Fruit fly (Drosophila melanogaster) whole organism, embryonic: ENCODE results near the gene GatB.
A peak's percentile ranks its signal among the peaks of the same experiment; 100 is the strongest.

ENCODE experiments used
- Aef1 ChIP-seq: fragments of 200-800 bp; sonication (Bioruptor generic); IDR thresholded peaks from 3 replicates; pipeline ENCODE4 v1.3.6; 2022; ENCODE audit warnings: missing biosample characterization, missing genetic modification characterization
- Awh ChIP-seq: fragments of 200-800 bp; sonication (Bioruptor generic); IDR thresholded peaks from 2 replicates; pipeline ENCODE4, ENCODE4 v1.3.6; 2022; ENCODE audit warnings: missing biosample characterization, missing genetic modification characterization
- B-H1 ChIP-seq: fragments of 200-800 bp; sonication (Bioruptor generic); IDR thresholded peaks from 3 replicates; pipeline ENCODE4 v1.3.6; 2022; ENCODE audit warnings: missing biosample characterization, missing genetic modification characterization
- Bteb2 ChIP-seq: fragments of 200-800 bp; sonication (Bioruptor generic); optimal IDR thresholded peaks from 2 replicates; lab custom pipeline; 2016; ENCODE audit warnings: missing biosample characterization, missing genetic modification characterization
- CG11085 ChIP-seq: fragments of 200-800 bp; sonication (Bioruptor generic); IDR thresholded peaks from 2 replicates; pipeline ENCODE4 v1.3.6; 2022; ENCODE audit warnings: missing biosample characterization, missing genetic modification characterization
- CG11247 ChIP-seq: fragments of 200-800 bp; sonication (Bioruptor generic); IDR thresholded peaks from 2 replicates; pipeline ENCODE4 v1.3.6; 2022; ENCODE audit warnings: missing biosample characterization, missing genetic modification characterization
- CG11560 ChIP-seq: fragments of 200-800 bp; sonication (Bioruptor generic); IDR thresholded peaks from 3 replicates; pipeline ENCODE4 v1.3.6; 2022; ENCODE audit warnings: missing biosample characterization, missing genetic modification characterization
- CG11696 ChIP-seq: fragments of 200-800 bp; sonication (Bioruptor generic); IDR thresholded peaks from 2 replicates; pipeline ENCODE4 v1.3.6; 2022; ENCODE audit warnings: missing biosample characterization, missing genetic modification characterization
- CG12942 ChIP-seq: fragments of 200-800 bp; sonication (Bioruptor generic); optimal IDR thresholded peaks from 3 replicates; lab custom pipeline; 2016; ENCODE audit warnings: missing biosample characterization, missing genetic modification characterization
- CG13424 ChIP-seq: fragments of 200-800 bp; sonication (Bioruptor generic); optimal IDR thresholded peaks from 2 replicates; lab custom pipeline; 2019; ENCODE audit warnings: missing biosample characterization, mild to moderate bottlenecking, missing genetic modification characterization, moderate library complexity
- CG14441 ChIP-seq: fragments of 200-800 bp; sonication (Bioruptor generic); IDR thresholded peaks from 2 replicates; pipeline ENCODE4 v1.3.6; 2022; ENCODE audit warnings: missing biosample characterization, missing genetic modification characterization
- CG1529 ChIP-seq: fragments of 200-800 bp; sonication (Bioruptor generic); optimal IDR thresholded peaks from 3 replicates; lab custom pipeline; 2018; ENCODE audit warnings: missing biosample characterization, missing genetic modification characterization
- CG15479 ChIP-seq: fragments of 200-800 bp; sonication (Bioruptor generic); optimal IDR thresholded peaks from 3 replicates; lab custom pipeline; 2019; ENCODE audit warnings: missing biosample characterization, mild to moderate bottlenecking, missing genetic modification characterization, moderate library complexity
- CG15601 ChIP-seq: fragments of 200-800 bp; sonication (Bioruptor generic); optimal IDR thresholded peaks from 3 replicates; lab custom pipeline; 2019; ENCODE audit warnings: missing biosample characterization, mild to moderate bottlenecking, missing genetic modification characterization, moderate library complexity
- CG17186 ChIP-seq: fragments of 200-800 bp; sonication (Bioruptor generic); optimal IDR thresholded peaks from 3 replicates; lab custom pipeline; 2017; ENCODE audit warnings: missing biosample characterization, missing genetic modification reagents, missing genetic modification characterization
- CG17385 ChIP-seq: fragments of 200-800 bp; sonication (Bioruptor generic); optimal IDR thresholded peaks from 3 replicates; lab custom pipeline; 2018; ENCODE audit warnings: missing biosample characterization, mild to moderate bottlenecking, missing genetic modification characterization
- CG17912 ChIP-seq: fragments of 200-800 bp; sonication (Bioruptor generic); optimal IDR thresholded peaks from 2 replicates; lab custom pipeline; 2018; ENCODE audit warnings: missing biosample characterization, mild to moderate bottlenecking, missing genetic modification characterization
- CG18764 ChIP-seq: fragments of 200-800 bp; sonication (Bioruptor generic); optimal IDR thresholded peaks from 3 replicates; lab custom pipeline; 2016; ENCODE audit warnings: missing biosample characterization, missing genetic modification characterization
- CG2129 ChIP-seq: fragments of 200-800 bp; sonication (Bioruptor generic); IDR thresholded peaks from 2 replicates; pipeline ENCODE4 v1.3.6; 2022; ENCODE audit warnings: missing biosample characterization, missing genetic modification characterization; ENCODE audit not compliant: partially characterized antibody
- CG34422 ChIP-seq: fragments of 200-800 bp; sonication (Bioruptor generic); IDR thresholded peaks from 3 replicates; pipeline ENCODE4 v1.3.6; 2022; ENCODE audit warnings: missing biosample characterization, missing genetic modification characterization
- CG3838 ChIP-seq: fragments of 200-800 bp; sonication (Bioruptor generic); optimal IDR thresholded peaks from 3 replicates; lab custom pipeline; 2016; ENCODE audit warnings: missing biosample characterization, missing genetic modification characterization
- CG8765 ChIP-seq: fragments of 200-800 bp; sonication (Bioruptor generic); IDR thresholded peaks from 2 replicates; pipeline ENCODE4 v1.3.6; 2022; ENCODE audit warnings: missing biosample characterization, missing genetic modification characterization
- CG9437 ChIP-seq: fragments of 200-800 bp; sonication (Bioruptor generic); optimal IDR thresholded peaks from 2 replicates; lab custom pipeline; 2018; ENCODE audit warnings: missing biosample characterization, mild to moderate bottlenecking, missing genetic modification characterization
- CG9797 ChIP-seq: fragments of 200-800 bp; sonication (Bioruptor generic); optimal IDR thresholded peaks from 3 replicates; lab custom pipeline; 2018; ENCODE audit warnings: missing biosample characterization, mild to moderate bottlenecking, missing genetic modification characterization
- D ChIP-seq, 2 experiments: fragments of 200-800 bp in 1 of 2; fragments of >200 bp in 1 of 2; sonication (Bioruptor generic) in 1 of 2; optimal IDR thresholded peaks; 2 replicates in 1 of 2; 3 replicates in 1 of 2; lab custom pipeline; 2017; ENCODE audit warnings: mild to moderate bottlenecking in 1 of 2, missing biosample characterization in 1 of 2, missing genetic modification characterization in 1 of 2, missing genetic modification reagents in 1 of 2
- ERR ChIP-seq: fragments of 200-800 bp; sonication (Bioruptor generic); optimal IDR thresholded peaks from 2 replicates; lab custom pipeline; 2016; ENCODE audit warnings: missing biosample characterization, missing genetic modification characterization
- Ets97D ChIP-seq: fragments of 200-800 bp; sonication (Bioruptor generic); optimal IDR thresholded peaks from 3 replicates; lab custom pipeline; 2016; ENCODE audit warnings: missing biosample characterization, missing genetic modification characterization
- Fer2 ChIP-seq: fragments of 200-800 bp; sonication (Bioruptor generic); optimal IDR thresholded peaks from 2 replicates; lab custom pipeline; 2018; ENCODE audit warnings: missing biosample characterization, mild to moderate bottlenecking, missing genetic modification characterization, moderate library complexity
- Hmx ChIP-seq: fragments of 200-800 bp; sonication (Bioruptor generic); optimal IDR thresholded peaks from 2 replicates; lab custom pipeline; 2016; ENCODE audit warnings: missing biosample characterization, missing genetic modification characterization
- MESR4 ChIP-seq: fragments of 200-800 bp; sonication (Bioruptor generic); optimal IDR thresholded peaks from 2 replicates; lab custom pipeline; 2018; ENCODE audit warnings: missing biosample characterization, mild to moderate bottlenecking, missing genetic modification characterization, moderate library complexity
- NFAT ChIP-seq: fragments of 200-800 bp; sonication (Bioruptor generic); IDR thresholded peaks from 2 replicates; pipeline ENCODE4 v1.3.6; 2022; ENCODE audit warnings: missing biosample characterization, missing genetic modification characterization
- NfI ChIP-seq: fragments of 200-800 bp; sonication (Bioruptor generic); optimal IDR thresholded peaks from 3 replicates; lab custom pipeline; 2018; ENCODE audit warnings: missing biosample characterization, mild to moderate bottlenecking, missing genetic modification characterization, moderate library complexity
- Scr ChIP-seq: fragments of 200-800 bp; sonication (Bioruptor generic); IDR thresholded peaks from 2 replicates; pipeline ENCODE4 v1.3.6; 2022; ENCODE audit warnings: missing biosample characterization, missing genetic modification characterization; ENCODE audit not compliant: partially characterized antibody
- Sox102F ChIP-seq: fragments of 200-800 bp; sonication (Bioruptor generic); optimal IDR thresholded peaks from 2 replicates; lab custom pipeline; 2018; ENCODE audit warnings: missing biosample characterization, mild to moderate bottlenecking, missing genetic modification characterization, moderate library complexity
- Sry-δ ChIP-seq: fragments of 200-800 bp; sonication (Bioruptor generic); optimal IDR thresholded peaks from 2 replicates; lab custom pipeline; 2016; ENCODE audit warnings: missing biosample characterization, missing genetic modification characterization
- Usf ChIP-seq: fragments of 200-800 bp; sonication (Bioruptor generic); optimal IDR thresholded peaks from 2 replicates; lab custom pipeline; 2017; ENCODE audit warnings: missing genotype, missing biosample characterization, missing genetic modification characterization
- aop ChIP-seq: fragments of 200-800 bp; sonication (Bioruptor generic); IDR thresholded peaks from 2 replicates; pipeline ENCODE4 v1.3.6; 2022; ENCODE audit warnings: missing biosample characterization, missing genetic modification characterization
- disco-r ChIP-seq: fragments of 200-800 bp; sonication (Bioruptor generic); optimal IDR thresholded peaks from 2 replicates; lab custom pipeline; 2016; ENCODE audit warnings: missing biosample characterization, missing genetic modification characterization
- dmrt11E ChIP-seq: fragments of 200-800 bp; sonication (Bioruptor generic); optimal IDR thresholded peaks from 3 replicates; lab custom pipeline; 2018; ENCODE audit warnings: missing biosample characterization, mild to moderate bottlenecking, missing genetic modification characterization, moderate library complexity
- dpn ChIP-seq, 2 experiments: fragments of 200-800 bp; sonication (Bioruptor generic); optimal IDR thresholded peaks; 3 replicates each; lab custom pipeline; 2016; ENCODE audit warnings: missing biosample characterization in 2 of 2, missing genetic modification characterization in 2 of 2
- fd102C ChIP-seq: fragments of 200-800 bp; sonication (Bioruptor generic); optimal IDR thresholded peaks from 2 replicates; lab custom pipeline; 2018; ENCODE audit warnings: missing biosample characterization, mild to moderate bottlenecking, missing genetic modification characterization, moderate library complexity
- fd64A ChIP-seq: fragments of 200-800 bp; sonication (Bioruptor generic); optimal IDR thresholded peaks from 3 replicates; lab custom pipeline; 2018; ENCODE audit warnings: missing biosample characterization, mild to moderate bottlenecking, missing genetic modification characterization
- gcm ChIP-seq: fragments of 200-800 bp; sonication (Bioruptor generic); optimal IDR thresholded peaks from 2 replicates; lab custom pipeline; 2019; ENCODE audit warnings: missing biosample characterization, mild to moderate bottlenecking, missing genetic modification characterization, moderate library complexity
- h ChIP-seq: fragments of >200 bp; optimal IDR thresholded peaks from 2 replicates; lab custom pipeline; 2017
- knrl ChIP-seq: fragments of 200-800 bp; sonication (Bioruptor generic); IDR thresholded peaks from 3 replicates; pipeline ENCODE4 v1.3.6; 2022; ENCODE audit warnings: missing biosample characterization, missing genetic modification characterization; ENCODE audit not compliant: partially characterized antibody
- mirr ChIP-seq: fragments of 200-800 bp; sonication (Bioruptor generic); optimal IDR thresholded peaks from 3 replicates; lab custom pipeline; 2018; ENCODE audit warnings: missing biosample characterization, mild to moderate bottlenecking, missing genetic modification characterization
- odd ChIP-seq: fragments of 200-800 bp; sonication (Bioruptor generic); optimal IDR thresholded peaks from 2 replicates; lab custom pipeline; 2017; ENCODE audit warnings: missing biosample characterization, mild to moderate bottlenecking, missing genetic modification characterization
- scrt ChIP-seq: fragments of 200-800 bp; sonication (Bioruptor generic); optimal IDR thresholded peaks from 2 replicates; lab custom pipeline; 2018; ENCODE audit warnings: missing biosample characterization, mild to moderate bottlenecking, missing genetic modification characterization, moderate library complexity
- sd ChIP-seq: fragments of 200-800 bp; sonication (Bioruptor generic); optimal IDR thresholded peaks from 3 replicates; lab custom pipeline; 2018; ENCODE audit warnings: missing biosample characterization, mild to moderate bottlenecking, missing genetic modification characterization, moderate library complexity
- vvl ChIP-seq: fragments of 200-800 bp; sonication (Bioruptor generic); IDR thresholded peaks from 2 replicates; pipeline ENCODE4 v1.3.6; 2022; ENCODE audit warnings: missing biosample characterization, missing genetic modification characterization

GatB gene

DNA sequence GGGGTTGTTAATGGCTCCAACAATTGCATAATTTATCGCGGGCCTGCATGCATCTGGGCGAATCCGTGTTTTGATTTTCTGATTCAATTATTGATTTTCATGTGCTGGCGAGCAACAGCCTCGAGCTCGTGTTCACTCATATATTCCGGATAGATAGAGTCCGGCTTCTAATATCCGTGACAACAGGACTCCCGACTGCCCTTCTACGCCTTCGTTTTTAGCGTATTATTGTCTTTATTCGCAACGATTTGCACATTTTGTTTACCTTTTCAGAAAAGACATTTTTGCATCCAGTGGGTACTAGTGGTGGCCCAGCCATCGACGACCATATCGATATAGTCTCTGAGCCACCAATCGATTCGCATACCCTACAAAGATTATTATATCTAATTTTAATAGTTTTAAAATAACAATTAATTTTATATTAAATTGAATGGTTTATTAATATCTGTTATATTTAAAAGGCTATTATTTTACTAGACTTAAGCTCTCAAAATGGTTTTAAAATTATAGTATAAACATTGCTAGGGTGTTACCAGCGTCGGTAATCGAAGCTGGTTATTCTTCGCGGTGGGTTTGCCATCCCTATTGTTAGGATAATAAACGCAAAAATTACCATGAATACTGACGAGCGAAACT, 31.2 kb upstream of the GatB start, which contains the start of the genes Myo95E and TBC1d7 (continued):
- TF ChIP-seq CG17186 (GFP tag; lab: Kevin White, UChicago) (peak; percentile 42), CG11085 (peak; percentile 73), fd102C (GFP tag; lab: Kevin White, UChicago) (peak; percentile 35), CG1529 (no peak), CG11560 (tag; lab: Robert Waterston, UW) (peak; percentile 81), CG11696 (peak; percentile 72), CG9437 (GFP tag; lab: Kevin White, UChicago) (peak; percentile 81), CG18764 (GFP tag; lab: Kevin White, UChicago) (peak; percentile 83), CG12942 (GFP tag; lab: Kevin White, UChicago) (peak; percentile 78), CG9797 (GFP tag; lab: Kevin White, UChicago) (peak; percentile 46), dmrt11E (tag; lab: Kevin White, UChicago) (peak; percentile 87), CG2129 (GFP tag; lab: Robert Waterston, UW) (peak; percentile 59), Aef1 (peak; percentile 97), gcm (no peak), Bteb2 (no peak), dpn (GFP tag; optimal IDR thresholded peaks at IDR 0.05; lab: Kevin White, UChicago) (peak; percentile 7 to 91), Usf (GFP tag; lab: Kevin White, UChicago) (peak; percentile 72), CG11247 (GFP tag; lab: Robert Waterston, UW) (peak; percentile 86), B-H1 (peak; percentile 81), NFAT (peak; percentile 87), aop (GFP tag; lab: Robert Waterston, UW) (peak; percentile 49; the same call in 1 of the 2 replicates), sd (no peak), Sry-δ (GFP tag; lab: Kevin White, UChicago) (peak; percentile 80), NfI (GFP tag; lab: Kevin White, UChicago) (peak; percentile 86), ERR (GFP tag; lab: Kevin White, UChicago) (no peak), CG15479 (no peak), mirr (GFP tag; lab: Kevin White, UChicago) (no peak), scrt (GFP tag; lab: Kevin White, UChicago) (peak; percentile 68), Sox102F (GFP tag; lab: Kevin White, UChicago) (peak; percentile 91), CG14441 (GFP tag; lab: Robert Waterston, UW) (peak; percentile 95), h (no peak), Fer2 (tag; lab: Kevin White, UChicago) (peak; percentile 73), CG8765 (GFP tag; lab: Robert Waterston, UW) (peak; percentile 78), D (optimal IDR thresholded peaks at IDR 0.05; lab: Kevin White, UChicago) (no peak), D (GFP tag; optimal IDR thresholded peaks at IDR 0.05; lab: Kevin White, UChicago) (peak; percentile 74), knrl (GFP tag; lab: Robert Waterston, UW) (peak; percentile 84), Scr (GFP tag; lab: Robert Waterston, UW) (peak; percentile 80), Ets97D (GFP tag; lab: Kevin White, UChicago) (peak; percentile 47), CG13424 (tag; lab: Kevin White, UChicago) (peak; percentile 90), CG34422 (GFP tag; lab: Robert Waterston, UW) (peak; percentile 95), Hmx (GFP tag; lab: Kevin White, UChicago) (no peak), vvl (GFP tag; lab: Robert Waterston, UW) (peak; percentile 97), CG17912 (GFP tag; lab: Kevin White, UChicago) (peak; percentile 21), MESR4 (GFP tag; lab: Kevin White, UChicago) (peak; percentile 29), CG3838 (GFP tag; lab: Kevin White, UChicago) (peak; percentile 28), disco-r (GFP tag; lab: Kevin White, UChicago) (no peak), CG17385 (GFP tag; lab: Kevin White, UChicago) (peak; percentile 82), fd64A (no peak), CG15601 (tag; lab: Kevin White, UChicago) (no peak), Awh (GFP tag; lab: Robert Waterston, UW) (peak; percentile 92), odd (no peak)
